Fruit fly (Drosophila melanogaster) whole organism, embryonic: Measurements from ENCODE around the gene CG13043.
A peak's percentile ranks its signal among the peaks of the same experiment; 100 is the strongest.

Source experiments
- Aef1 ChIP-seq: fragments of 200-800 bp; sonication (Bioruptor generic); IDR thresholded peaks from 3 replicates; pipeline ENCODE4 v1.3.6; 2022; ENCODE audit warnings: missing biosample characterization, missing genetic modification characterization
- Antp ChIP-seq: fragments of 200-800 bp; sonication (Bioruptor generic); optimal IDR thresholded peaks from 3 replicates; lab custom pipeline; 2016; ENCODE audit warnings: missing biosample characterization, missing genetic modification characterization
- CG10274 ChIP-seq: fragments of 200-800 bp; sonication (Bioruptor generic); optimal IDR thresholded peaks from 3 replicates; lab custom pipeline; 2017; ENCODE audit warnings: missing biosample characterization, mild to moderate bottlenecking, missing genetic modification characterization
- CG10366 ChIP-seq: fragments of 200-800 bp; sonication (Bioruptor generic); IDR thresholded peaks from 2 replicates; pipeline ENCODE4 v1.3.6; 2022; ENCODE audit warnings: missing biosample characterization, missing genetic modification characterization
- CG10979 ChIP-seq: fragments of 200-800 bp; sonication (Bioruptor generic); optimal IDR thresholded peaks from 2 replicates; lab custom pipeline; 2018; ENCODE audit warnings: missing biosample characterization, mild to moderate bottlenecking, missing genetic modification characterization, moderate library complexity
- CG11085 ChIP-seq: fragments of 200-800 bp; sonication (Bioruptor generic); IDR thresholded peaks from 2 replicates; pipeline ENCODE4 v1.3.6; 2022; ENCODE audit warnings: missing biosample characterization, missing genetic modification characterization
- CG11247 ChIP-seq: fragments of 200-800 bp; sonication (Bioruptor generic); IDR thresholded peaks from 2 replicates; pipeline ENCODE4 v1.3.6; 2022; ENCODE audit warnings: missing biosample characterization, missing genetic modification characterization
- CG11456 ChIP-seq: fragments of 200-800 bp; sonication (Bioruptor generic); IDR thresholded peaks from 3 replicates; pipeline ENCODE4 v1.3.6; 2022; ENCODE audit warnings: missing biosample characterization, missing genetic modification characterization
- CG14965 ChIP-seq: fragments of 200-800 bp; sonication (Bioruptor generic); optimal IDR thresholded peaks from 2 replicates; lab custom pipeline; 2016; ENCODE audit warnings: missing biosample characterization, missing genetic modification characterization, borderline replicate concordance
- CG16815 ChIP-seq: fragments of 200-800 bp; sonication (Bioruptor generic); optimal IDR thresholded peaks from 3 replicates; lab custom pipeline; 2017; ENCODE audit warnings: missing biosample characterization, mild to moderate bottlenecking, missing genetic modification characterization
- CG2120 ChIP-seq: fragments of 200-800 bp; sonication (Bioruptor generic); optimal IDR thresholded peaks from 3 replicates; lab custom pipeline; 2016; ENCODE audit warnings: missing biosample characterization, missing genetic modification characterization
- CG30403 ChIP-seq: fragments of 200-800 bp; sonication (Bioruptor generic); optimal IDR thresholded peaks from 3 replicates; lab custom pipeline; 2016; ENCODE audit warnings: missing biosample characterization, missing genetic modification characterization
- CG31224 ChIP-seq: fragments of 200-800 bp; sonication (Bioruptor generic); IDR thresholded peaks from 2 replicates; pipeline ENCODE4 v1.3.6; 2022; ENCODE audit warnings: missing biosample characterization, missing genetic modification characterization
- CG3281 ChIP-seq: fragments of 200-800 bp; sonication (Bioruptor generic); optimal IDR thresholded peaks from 3 replicates; lab custom pipeline; 2017; ENCODE audit warnings: missing biosample characterization, mild to moderate bottlenecking, missing genetic modification characterization
- CG3838 ChIP-seq: fragments of 200-800 bp; sonication (Bioruptor generic); optimal IDR thresholded peaks from 3 replicates; lab custom pipeline; 2016; ENCODE audit warnings: missing biosample characterization, missing genetic modification characterization
- CG7372 ChIP-seq: fragments of 200-800 bp; sonication (Bioruptor generic); IDR thresholded peaks from 2 replicates; pipeline ENCODE4 v1.3.6; 2022; ENCODE audit warnings: missing biosample characterization, missing genetic modification characterization
- CG8290 ChIP-seq, 3 experiments: fragments of 200-800 bp; sonication (Bioruptor generic); optimal IDR thresholded peaks; 2 replicates each; lab custom pipeline; 2016 to 2019; ENCODE audit warnings: missing biosample characterization in 3 of 3, missing genetic modification characterization in 3 of 3, mild to moderate bottlenecking in 2 of 3, moderate library complexity in 1 of 3
- CG8359 ChIP-seq: fragments of 200-800 bp; sonication (Bioruptor generic); optimal IDR thresholded peaks from 2 replicates; lab custom pipeline; 2017; ENCODE audit warnings: missing biosample characterization, mild to moderate bottlenecking, missing genetic modification characterization, borderline replicate concordance
- CG9215 ChIP-seq: fragments of 200-800 bp; sonication (Bioruptor generic); IDR thresholded peaks from 2 replicates; pipeline ENCODE4 v1.3.6; 2022; ENCODE audit warnings: missing biosample characterization, missing genetic modification characterization
- CG9932 ChIP-seq: fragments of 200-800 bp; sonication (Bioruptor generic); IDR thresholded peaks from 2 replicates; pipeline ENCODE4 v1.3.6; 2022; ENCODE audit warnings: missing biosample characterization, missing genetic modification characterization
- Fer3 ChIP-seq: fragments of 200-800 bp; sonication (Bioruptor generic); optimal IDR thresholded peaks from 2 replicates; lab custom pipeline; 2018; ENCODE audit warnings: missing biosample characterization, mild to moderate bottlenecking, missing genetic modification characterization, moderate library complexity
- Hr51 ChIP-seq, 2 experiments: fragments of 200-800 bp; sonication (Bioruptor generic); optimal IDR thresholded peaks; 2 replicates in 1 of 2; 3 replicates in 1 of 2; lab custom pipeline; 2016 to 2018; ENCODE audit warnings: missing biosample characterization in 2 of 2, missing genetic modification characterization in 2 of 2, mild to moderate bottlenecking in 1 of 2, moderate library complexity in 1 of 2
- Hsf ChIP-seq: fragments of 200-800 bp; sonication (Bioruptor generic); optimal IDR thresholded peaks from 3 replicates; lab custom pipeline; 2016; ENCODE audit warnings: missing biosample characterization, missing genetic modification characterization
- Med ChIP-seq: fragments of 200-800 bp; sonication (Bioruptor generic); peaks from one replicate; lab custom pipeline; 2016; ENCODE audit warnings: missing biosample characterization, missing genetic modification characterization, mild to moderate bottlenecking, inconsistent platforms, moderate library complexity
- Meics ChIP-seq: fragments of 200-800 bp; sonication (Bioruptor generic); optimal IDR thresholded peaks from 2 replicates; lab custom pipeline; 2017; ENCODE audit warnings: missing biosample characterization, mild to moderate bottlenecking, missing genetic modification characterization
- Nf-YB ChIP-seq: fragments of 200-800 bp; sonication (Bioruptor generic); optimal IDR thresholded peaks from 3 replicates; lab custom pipeline; 2019; ENCODE audit warnings: missing biosample characterization, mild to moderate bottlenecking, missing genetic modification characterization, moderate library complexity
- Ptx1 ChIP-seq: fragments of 200-800 bp; sonication (Bioruptor generic); IDR thresholded peaks from 2 replicates; pipeline ENCODE4 v1.3.6; 2022; ENCODE audit warnings: missing biosample characterization, missing genetic modification characterization
- al ChIP-seq: fragments of 200-800 bp; sonication (Bioruptor generic); IDR thresholded peaks from 2 replicates; pipeline ENCODE4 v1.3.6; 2022; ENCODE audit warnings: missing biosample characterization, missing genetic modification characterization
- ara ChIP-seq: fragments of 200-800 bp; sonication (Bioruptor generic); IDR thresholded peaks from 2 replicates; pipeline ENCODE4 v1.3.6; 2022; ENCODE audit warnings: missing biosample characterization, missing genetic modification characterization
- caup ChIP-seq: fragments of 200-800 bp; sonication (Bioruptor generic); optimal IDR thresholded peaks from 3 replicates; lab custom pipeline; 2017; ENCODE audit warnings: missing biosample characterization, mild to moderate bottlenecking, missing genetic modification characterization, moderate library complexity; ENCODE audit not compliant: severe bottlenecking
- chinmo ChIP-seq: fragments of 200-800 bp; sonication (Bioruptor generic); IDR thresholded peaks from 4 replicates; pipeline ENCODE4 v1.3.6; 2022; ENCODE audit warnings: missing biosample characterization, missing genetic modification characterization; ENCODE audit not compliant: partially characterized antibody
- dysf ChIP-seq: fragments of 200-800 bp; sonication (Bioruptor generic); IDR thresholded peaks from 3 replicates; pipeline ENCODE4 v1.3.6; 2022; ENCODE audit warnings: missing biosample characterization, missing genetic modification characterization
- gro ChIP-seq: fragments of 200-800 bp; sonication (Bioruptor generic); optimal IDR thresholded peaks from 2 replicates; lab custom pipeline; 2016; ENCODE audit warnings: missing biosample characterization, missing genetic modification characterization
- inv ChIP-seq: fragments of 200-800 bp; sonication (Bioruptor generic); IDR thresholded peaks from 2 replicates; pipeline ENCODE4 v1.3.6; 2022; ENCODE audit warnings: missing biosample characterization, missing genetic modification characterization; ENCODE audit not compliant: partially characterized antibody
- jumu ChIP-seq: fragments of 200-800 bp; sonication (Bioruptor generic); optimal IDR thresholded peaks from 3 replicates; lab custom pipeline; 2016; ENCODE audit warnings: missing biosample characterization, missing genetic modification characterization
- lab ChIP-seq: fragments of 200-800 bp; sonication (Bioruptor generic); optimal IDR thresholded peaks from 3 replicates; lab custom pipeline; 2017; ENCODE audit warnings: missing biosample characterization, missing genetic modification characterization, mild to moderate bottlenecking, moderate library complexity, missing genetic modification reagents
- lov ChIP-seq, 2 experiments: fragments of 200-800 bp in 1 of 2; fragments of >200 bp in 1 of 2; sonication (Bioruptor generic) in 1 of 2; IDR thresholded peaks in 1 of 2; optimal IDR thresholded peaks in 1 of 2; 2 replicates in 1 of 2; 3 replicates in 1 of 2; pipeline versions ENCODE4 v1.3.6 to Lab custom; 2017 to 2022; ENCODE audit warnings: missing biosample characterization in 1 of 2, missing genetic modification characterization in 1 of 2
- mam ChIP-seq: fragments of 200-800 bp; sonication (Bioruptor generic); optimal IDR thresholded peaks from 3 replicates; lab custom pipeline; 2016; ENCODE audit warnings: missing biosample characterization, missing genetic modification characterization
- org-1 ChIP-seq: fragments of 200-800 bp; sonication (Bioruptor generic); optimal IDR thresholded peaks from 2 replicates; lab custom pipeline; 2017; ENCODE audit warnings: missing biosample characterization, missing genetic modification characterization
- pho ChIP-seq: fragments of 200-800 bp; sonication (Bioruptor generic); optimal IDR thresholded peaks from 2 replicates; lab custom pipeline; 2016; ENCODE audit warnings: missing biosample characterization, missing genetic modification characterization
- row ChIP-seq: fragments of 200-800 bp; sonication (Bioruptor generic); IDR thresholded peaks from 3 replicates; pipeline ENCODE4 v1.3.6; 2022; ENCODE audit warnings: missing biosample characterization, missing genetic modification characterization
- schlank ChIP-seq: fragments of 200-800 bp; sonication (Bioruptor generic); optimal IDR thresholded peaks from 2 replicates; lab custom pipeline; 2018; ENCODE audit warnings: missing biosample characterization, mild to moderate bottlenecking, missing genetic modification characterization
- sens ChIP-seq: fragments of 200-800 bp; sonication (Bioruptor generic); peaks from one replicate; lab custom pipeline; 2016; ENCODE audit warnings: missing biosample characterization, missing genetic modification characterization
- slbo ChIP-seq: fragments of 200-800 bp; sonication (Bioruptor generic); IDR thresholded peaks from 2 replicates; pipeline ENCODE4 v1.3.6; 2022; ENCODE audit warnings: missing biosample characterization, missing genetic modification characterization
- sob ChIP-seq: fragments of 200-800 bp; sonication (Bioruptor generic); IDR thresholded peaks from 2 replicates; pipeline ENCODE4 v1.3.6; 2022; ENCODE audit warnings: missing biosample characterization, missing genetic modification characterization
- unpg ChIP-seq: fragments of 200-800 bp; sonication (Bioruptor generic); optimal IDR thresholded peaks from 3 replicates; lab custom pipeline; 2018; ENCODE audit warnings: missing biosample characterization, mild to moderate bottlenecking, missing genetic modification characterization, moderate library complexity
- zfh2 ChIP-seq: fragments of 200-800 bp; sonication (Bioruptor generic); optimal IDR thresholded peaks from 2 replicates; lab custom pipeline; 2016; ENCODE audit warnings: missing biosample characterization, missing genetic modification characterization

CG13043 gene

DNA sequence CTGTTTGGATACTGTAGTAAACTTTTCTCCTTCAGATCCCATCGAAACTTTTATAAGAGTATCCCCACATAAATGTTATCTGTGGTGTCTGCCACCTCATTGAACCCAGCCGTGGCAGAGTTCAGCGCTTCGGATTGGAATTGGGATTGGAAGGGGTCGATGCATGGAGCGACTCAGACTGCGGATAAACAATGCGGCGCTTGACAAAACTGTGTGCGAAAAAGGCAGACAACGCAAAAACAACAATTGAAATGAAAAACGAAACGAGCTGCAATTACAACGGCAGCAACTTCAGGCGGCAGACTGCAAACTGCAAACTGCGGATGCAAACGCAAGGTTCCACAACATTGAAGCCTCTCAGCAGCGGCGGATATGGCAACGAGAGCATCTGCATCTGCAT is 8.3 kb upstream of the CG13043 start, which contains the start of gene CG13062:
Gene CG13062 (plus strand): TSS at position 301 of the 400 bp plus-strand sequence.
- no peak for TF ChIP-seq lov (optimal IDR thresholded peaks at IDR 0.05; lab: Kevin White, UChicago)
- 0 out of 3 replicates have a peak, but pooled peaks have one; percentile 22 for TF ChIP-seq lov (GFP tag; IDR thresholded peaks at IDR 0.05; lab: Robert Waterston, UW)
- no peak for TF ChIP-seq gro
- TF ChIP-seq, all 482 proteins: peak for 1

DNA sequence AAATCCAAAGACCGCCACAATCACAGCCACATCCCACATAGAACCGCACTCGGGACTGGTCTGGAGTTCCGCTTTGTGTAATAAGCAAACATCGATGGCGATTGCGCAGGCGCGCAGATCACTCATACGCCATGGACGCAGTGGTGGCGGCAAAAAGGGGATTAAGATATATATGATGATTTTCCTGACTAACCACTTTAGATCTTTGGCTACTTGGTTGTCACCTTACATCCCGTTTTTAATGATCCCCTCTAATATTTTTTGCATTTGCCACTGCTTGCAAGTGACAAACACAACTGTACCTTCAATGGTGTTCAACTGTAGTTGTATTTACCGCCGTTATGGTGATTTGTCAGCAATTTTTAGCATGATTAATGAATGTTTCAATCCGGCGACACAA is 4.3 kb upstream of the CG13043 start:
- TF ChIP-seq chinmo (GFP tag; lab: Robert Waterston, UW) (0 out of 4 replicates have a peak, but pooled peaks have one; percentile 24), CG11456 (GFP tag; lab: Robert Waterston, UW) (0 out of 3 replicates have a peak, but pooled peaks have one; percentile 50), Ptx1 (GFP tag; lab: Robert Waterston, UW) (0 out of 2 replicates have a peak, but pooled peaks have one; percentile 13), Nf-YB (no peak), CG9932 (peak; percentile 75), lab (peak; percentile 72), unpg (peak; percentile 20), CG14965 (GFP tag; lab: Kevin White, UChicago) (no peak), zfh2 (GFP tag; lab: Kevin White, UChicago) (peak; percentile 76), mam (GFP tag; lab: Kevin White, UChicago) (peak; percentile 32), sob (peak; percentile 46; the same call in 1 of the 2 replicates), Med (GFP tag; lab: Kevin White, UChicago) (peak; percentile 86), Antp (GFP tag; lab: Kevin White, UChicago) (peak; percentile 5), caup (GFP tag; lab: Kevin White, UChicago) (peak; percentile 11), CG7372 (GFP tag; lab: Robert Waterston, UW) (0 out of 2 replicates have a peak, but pooled peaks have one; percentile 11), CG11085 (no peak), inv (GFP tag; lab: Robert Waterston, UW) (no peak), CG11247 (peak; percentile 49), Hr51 (GFP tag; optimal IDR thresholded peaks at IDR 0.05; lab: Kevin White, UChicago) (no peak), CG2120 (peak; percentile 67), jumu (GFP tag; lab: Kevin White, UChicago) (peak; percentile 21), CG3838 (no peak), CG31224 (0 out of 2 replicates have a peak, but pooled peaks have one; percentile 20), CG16815 (GFP tag; lab: Kevin White, UChicago) (peak; percentile 14), CG3281 (GFP tag; lab: Kevin White, UChicago) (peak; percentile 27), al (GFP tag; lab: Robert Waterston, UW) (0 out of 2 replicates have a peak, but pooled peaks have one; percentile 25), CG30403 (GFP tag; lab: Kevin White, UChicago) (peak; percentile 38), CG10274 (GFP tag; lab: Kevin White, UChicago) (no peak), CG8290 (GFP tag; optimal IDR thresholded peaks at IDR 0.05; lab: Kevin White, UChicago) (no peak), CG8290 (tag; optimal IDR thresholded peaks at IDR 0.05; lab: Kevin White, UChicago) (peak in 1 of 2 experiments; percentile 69), slbo (GFP tag; lab: Robert Waterston, UW) (peak; percentile 72), CG10366 (GFP tag; lab: Robert Waterston, UW) (0 out of 2 replicates have a peak, but pooled peaks have one; percentile 13), Meics (GFP tag; lab: Kevin White, UChicago) (peak; percentile 30), sens (GFP tag; lab: Kevin White, UChicago) (no peak), Aef1 (0 out of 3 replicates have a peak, but pooled peaks have one; percentile 33), dysf (GFP tag; lab: Robert Waterston, UW) (0 out of 3 replicates have a peak, but pooled peaks have one; percentile 14), Hsf (GFP tag; lab: Kevin White, UChicago) (no peak), Fer3 (tag; lab: Kevin White, UChicago) (peak; percentile 2), org-1 (GFP tag; lab: Kevin White, UChicago) (peak; percentile 37), CG8359 (GFP tag; lab: Kevin White, UChicago) (no peak), CG10979 (tag; lab: Kevin White, UChicago) (no peak), pho (peak; percentile 4), schlank (tag; lab: Kevin White, UChicago) (peak; percentile 67), CG9215 (GFP tag; lab: Robert Waterston, UW) (peak; percentile 42), ara (GFP tag; lab: Robert Waterston, UW) (0 out of 2 replicates have a peak, but pooled peaks have one; percentile 14), row (GFP tag; lab: Robert Waterston, UW) (peak; percentile 40; the same call in 1 of the 3 replicates)
